Fruit fly (Drosophila melanogaster): ENCODE results near the gene CG5676.

Gene CG5676

dm6 chr2L:10226213-10226723, 29.4 kb downstream of the CG5676 start (continued):
- TF ChIP-seq CG11504 (tag; optimal IDR thresholded peaks at IDR 0.05): no peak
- TF ChIP-seq CG12659 (GFP tag; optimal IDR thresholded peaks at IDR 0.05): no peak
- TF ChIP-seq CG17829 (tag; optimal IDR thresholded peaks at IDR 0.05): no peak
- no peak for TF ChIP-seq Neu2 (GFP tag; optimal IDR thresholded peaks at IDR 0.05; ENCODE audit: borderline replicate concordance)
- TF ChIP-seq CG7745 (tag; optimal IDR thresholded peaks at IDR 0.05): no peak
- TF ChIP-seq CG9797 (GFP tag; optimal IDR thresholded peaks at IDR 0.05): no peak
- no peak for TF ChIP-seq H15 (GFP tag; IDR thresholded peaks at IDR 0.05)
- TF ChIP-seq ro (GFP tag; IDR thresholded peaks at IDR 0.05): no peak
- no peak for TF ChIP-seq YL-1 (GFP tag; optimal IDR thresholded peaks at IDR 0.05)
- no peak for TF ChIP-seq CG11456 (GFP tag; IDR thresholded peaks at IDR 0.05)
- no peak for TF ChIP-seq CG3065 (GFP tag; optimal IDR thresholded peaks at IDR 0.05)
- TF ChIP-seq CHES-1-like (GFP tag; optimal IDR thresholded peaks at IDR 0.05): no peak
- TF ChIP-seq cg (GFP tag; optimal IDR thresholded peaks at IDR 0.05): peak; percentile 72
- no peak for TF ChIP-seq CG13894 (tag; optimal IDR thresholded peaks at IDR 0.05)
- no peak for TF ChIP-seq wor (GFP tag; IDR thresholded peaks at IDR 0.05)
- TF ChIP-seq dm (GFP tag; optimal IDR thresholded peaks at IDR 0.05): no peak
- no peak for TF ChIP-seq gsb (GFP tag; IDR thresholded peaks at IDR 0.05)

dm6 chr2L:10222550-10223231, 33.0 kb downstream of the CG5676 start, which contains the start of gene Bcs1:
Bcs1 (plus strand) TSS chr2L:10222657.
- TF ChIP-seq CG8388 (GFP tag; optimal IDR thresholded peaks at IDR 0.05) (no peak), pzg (GFP tag; optimal IDR thresholded peaks at IDR 0.05) (peak; percentile 25), CG2712 (tag; optimal IDR thresholded peaks at IDR 0.05) (peak; percentile 19), sd (tag; optimal IDR thresholded peaks at IDR 0.05) (peak; percentile 27), CG15601 (tag; optimal IDR thresholded peaks at IDR 0.05) (peak; percentile 15), MESR4 (GFP tag; optimal IDR thresholded peaks at IDR 0.05) (peak; percentile 13), CG10565 (GFP tag; optimal IDR thresholded peaks at IDR 0.05) (no peak), Pdp1 (GFP tag; optimal IDR thresholded peaks at IDR 0.05) (peak in 1 of 2 experiments; percentile 95), CG30020 (tag; optimal IDR thresholded peaks at IDR 0.05) (peak; percentile 69), CG14710 (tag; optimal IDR thresholded peaks at IDR 0.05) (peak; percentile 15), CG9797 (GFP tag; optimal IDR thresholded peaks at IDR 0.05) (peak; percentile 45), CG10267 (tag; optimal IDR thresholded peaks at IDR 0.05) (peak; percentile 9), gfzf (GFP tag; optimal IDR thresholded peaks at IDR 0.05) (peak; percentile 57), trem (tag; optimal IDR thresholded peaks at IDR 0.05) (peak; percentile 48), CG3838 (GFP tag; optimal IDR thresholded peaks at IDR 0.05) (no peak), eve (GFP tag; optimal IDR thresholded peaks at IDR 0.05) (peak in 1 of 2 experiments; percentile 69), nerfin-1 (tag; optimal IDR thresholded peaks at IDR 0.05) (peak; percentile 21), stwl (tag; optimal IDR thresholded peaks at IDR 0.05) (peak; percentile 24), CG4617 (GFP tag; optimal IDR thresholded peaks at IDR 0.05; ENCODE audit: borderline replicate concordance) (peak; percentile 8), lbe (GFP tag; optimal IDR thresholded peaks at IDR 0.05) (peak; percentile 62), jigr1 (GFP tag; IDR thresholded peaks at IDR 0.05) (no peak), HHEX (GFP tag; optimal IDR thresholded peaks at IDR 0.05) (no peak), Dp (GFP tag; optimal IDR thresholded peaks at IDR 0.05) (peak; percentile 26), YL-1 (GFP tag; optimal IDR thresholded peaks at IDR 0.05) (peak; percentile 26), kah (GFP tag; optimal IDR thresholded peaks at IDR 0.05) (peak; percentile 91), scrt (GFP tag; optimal IDR thresholded peaks at IDR 0.05) (peak; percentile 15)

All from whole organism, embryonic.